Fruit fly (Drosophila melanogaster) whole organism, embryonic: ENCODE measurements around the gene gro.
A peak's percentile ranks its signal among the peaks of the same experiment; 100 is the strongest.

ENCODE experiments used
- Adf1 ChIP-seq: fragments of 200-800 bp; sonication (Bioruptor generic); IDR thresholded peaks from 2 replicates; pipeline ENCODE4 v1.3.6; 2022; ENCODE audit warnings: missing biosample characterization, missing genetic modification characterization
- Asciz ChIP-seq: fragments of 200-800 bp; sonication (Bioruptor generic); optimal IDR thresholded peaks from 2 replicates; lab custom pipeline; 2017; ENCODE audit warnings: missing biosample characterization, mild to moderate bottlenecking, missing genetic modification characterization, missing genetic modification reagents
- B-H1 ChIP-seq: fragments of 200-800 bp; sonication (Bioruptor generic); IDR thresholded peaks from 3 replicates; pipeline ENCODE4 v1.3.6; 2022; ENCODE audit warnings: missing biosample characterization, missing genetic modification characterization
- BEAF-32 ChIP-seq: fragments of 200-800 bp; sonication (Bioruptor generic); optimal IDR thresholded peaks from 3 replicates; lab custom pipeline; 2017; ENCODE audit warnings: missing biosample characterization, missing genetic modification characterization, mild to moderate bottlenecking, moderate library complexity, missing genetic modification reagents
- CG10959 ChIP-seq: fragments of 200-800 bp; sonication (Bioruptor generic); IDR thresholded peaks from 2 replicates; pipeline ENCODE4 v1.3.6; 2022; ENCODE audit warnings: missing biosample characterization, missing genetic modification characterization
- CG12071 ChIP-seq: fragments of 200-800 bp; sonication (Bioruptor generic); optimal IDR thresholded peaks from 3 replicates; lab custom pipeline; 2018; ENCODE audit warnings: missing biosample characterization, mild to moderate bottlenecking, missing genetic modification characterization
- CG12299 ChIP-seq: fragments of 200-800 bp; sonication (Bioruptor generic); optimal IDR thresholded peaks from 2 replicates; lab custom pipeline; 2018; ENCODE audit warnings: missing biosample characterization, mild to moderate bottlenecking, missing genetic modification characterization
- CG15479 ChIP-seq: fragments of 200-800 bp; sonication (Bioruptor generic); optimal IDR thresholded peaks from 3 replicates; lab custom pipeline; 2019; ENCODE audit warnings: missing biosample characterization, mild to moderate bottlenecking, missing genetic modification characterization, moderate library complexity
- CG1792 ChIP-seq: fragments of 200-800 bp; sonication (Bioruptor generic); optimal IDR thresholded peaks from 2 replicates; lab custom pipeline; 2016; ENCODE audit warnings: missing biosample characterization, missing genetic modification characterization
- CG18476 ChIP-seq: fragments of 200-800 bp; sonication (Bioruptor generic); optimal IDR thresholded peaks from 2 replicates; lab custom pipeline; 2016; ENCODE audit warnings: missing biosample characterization, mild to moderate bottlenecking, missing genetic modification characterization
- CG18599 ChIP-seq: fragments of 200-800 bp; sonication (Bioruptor generic); optimal IDR thresholded peaks from 3 replicates; lab custom pipeline; 2017; ENCODE audit warnings: missing biosample characterization, missing genetic modification characterization, mild to moderate bottlenecking, moderate library complexity, missing genetic modification reagents
- CG2712 ChIP-seq: fragments of 200-800 bp; optimal IDR thresholded peaks from 3 replicates; lab custom pipeline; 2019; ENCODE audit warnings: missing biosample characterization, mild to moderate bottlenecking, missing genetic modification characterization, moderate library complexity
- CG31365 ChIP-seq: fragments of 200-800 bp; sonication (Bioruptor generic); optimal IDR thresholded peaks from 2 replicates; lab custom pipeline; 2018; ENCODE audit warnings: missing biosample characterization, mild to moderate bottlenecking, missing genetic modification characterization
- CG32767 ChIP-seq: fragments of 200-800 bp; sonication (Bioruptor generic); IDR thresholded peaks from 2 replicates; pipeline ENCODE4 v1.3.6; 2022; ENCODE audit warnings: missing biosample characterization, missing genetic modification characterization
- CG32772 ChIP-seq: fragments of 200-800 bp; sonication (Bioruptor generic); IDR thresholded peaks from 2 replicates; pipeline ENCODE4 v1.3.6; 2022; ENCODE audit warnings: missing biosample characterization, missing genetic modification characterization
- CG3726 ChIP-seq: fragments of 200-800 bp; sonication (Bioruptor generic); IDR thresholded peaks from 3 replicates; pipeline ENCODE4, ENCODE4 v1.3.6; 2022; ENCODE audit warnings: missing biosample characterization, missing genetic modification characterization
- CG3995 ChIP-seq: fragments of 200-800 bp; sonication (Bioruptor generic); optimal IDR thresholded peaks from 3 replicates; lab custom pipeline; 2016; ENCODE audit warnings: missing biosample characterization, missing genetic modification characterization
- CG6689 ChIP-seq: fragments of 200-800 bp; sonication (Bioruptor generic); IDR thresholded peaks from 2 replicates; pipeline ENCODE4 v1.3.6; 2022; ENCODE audit warnings: missing biosample characterization, missing genetic modification characterization
- CG6765 ChIP-seq: fragments of 200-800 bp; sonication (Bioruptor generic); optimal IDR thresholded peaks from 3 replicates; lab custom pipeline; 2017; ENCODE audit warnings: missing biosample characterization, mild to moderate bottlenecking, missing genetic modification characterization
- CG7786 ChIP-seq: fragments of 200-800 bp; sonication (Bioruptor generic); optimal IDR thresholded peaks from 2 replicates; lab custom pipeline; 2016; ENCODE audit warnings: missing biosample characterization, missing genetic modification characterization
- CG7928 ChIP-seq: fragments of 200-800 bp; sonication (Bioruptor generic); optimal IDR thresholded peaks from 2 replicates; lab custom pipeline; 2017; ENCODE audit warnings: missing biosample characterization, mild to moderate bottlenecking, missing genetic modification characterization
- CG7963 ChIP-seq: fragments of 200-800 bp; sonication (Bioruptor generic); IDR thresholded peaks from 3 replicates; pipeline ENCODE4 v1.3.6; 2022; ENCODE audit warnings: missing biosample characterization, missing genetic modification characterization; ENCODE audit not compliant: partially characterized antibody
- CG8089 ChIP-seq: fragments of 200-800 bp; sonication (Bioruptor generic); optimal IDR thresholded peaks from 3 replicates; lab custom pipeline; 2016; ENCODE audit warnings: missing biosample characterization, missing genetic modification characterization
- CG8281 ChIP-seq: fragments of 200-800 bp; sonication (Bioruptor generic); optimal IDR thresholded peaks from 2 replicates; lab custom pipeline; 2018; ENCODE audit warnings: missing biosample characterization, mild to moderate bottlenecking, missing genetic modification characterization, moderate library complexity
- Dbx ChIP-seq: fragments of 200-800 bp; sonication (Bioruptor generic); IDR thresholded peaks from 3 replicates; pipeline ENCODE4 v1.3.6; 2022; ENCODE audit warnings: missing biosample characterization, missing genetic modification characterization
- Dref ChIP-seq: fragments of 200-800 bp; sonication (Bioruptor generic); IDR thresholded peaks from 2 replicates; pipeline ENCODE4 v1.3.6; 2022; ENCODE audit warnings: missing biosample characterization, missing genetic modification characterization
- E2f1 ChIP-seq: fragments of 200-800 bp; sonication (Bioruptor generic); IDR thresholded peaks from 2 replicates; pipeline ENCODE4 v1.3.6; 2022; ENCODE audit warnings: missing biosample characterization, missing genetic modification characterization
- Gsc ChIP-seq: fragments of 200-800 bp; sonication (Bioruptor generic); IDR thresholded peaks from 2 replicates; pipeline ENCODE4 v1.3.6; 2022; ENCODE audit warnings: missing biosample characterization, missing genetic modification characterization
- H2.0 ChIP-seq: fragments of 200-800 bp; sonication (Bioruptor generic); IDR thresholded peaks from 2 replicates; pipeline ENCODE4 v1.3.6; 2022; ENCODE audit warnings: missing biosample characterization, missing genetic modification characterization
- HLH54F ChIP-seq: fragments of 200-800 bp; sonication (Bioruptor generic); optimal IDR thresholded peaks from 3 replicates; lab custom pipeline; 2016; ENCODE audit warnings: missing biosample characterization, missing genetic modification characterization
- Hmr ChIP-seq: fragments of 200-800 bp; sonication (Bioruptor generic); optimal IDR thresholded peaks from 3 replicates; lab custom pipeline; 2017; ENCODE audit warnings: mild to moderate bottlenecking, missing biosample characterization, missing genetic modification reagents, missing genetic modification characterization
- Med ChIP-seq: fragments of 200-800 bp; sonication (Bioruptor generic); peaks from one replicate; lab custom pipeline; 2016; ENCODE audit warnings: missing biosample characterization, missing genetic modification characterization, mild to moderate bottlenecking, inconsistent platforms, moderate library complexity
- Myb ChIP-seq: fragments of 200-800 bp; sonication (Bioruptor generic); optimal IDR thresholded peaks from 2 replicates; lab custom pipeline; 2016; ENCODE audit warnings: missing biosample characterization, missing genetic modification characterization
- NFAT ChIP-seq: fragments of 200-800 bp; sonication (Bioruptor generic); IDR thresholded peaks from 2 replicates; pipeline ENCODE4 v1.3.6; 2022; ENCODE audit warnings: missing biosample characterization, missing genetic modification characterization
- Taf1 ChIP-seq: fragments of 200-800 bp; sonication (Bioruptor generic); IDR thresholded peaks from 2 replicates; pipeline ENCODE4 v1.3.6; 2022; ENCODE audit warnings: missing biosample characterization, missing genetic modification characterization
- abd-A ChIP-seq: fragments of 200-800 bp; sonication (Bioruptor generic); optimal IDR thresholded peaks from 3 replicates; lab custom pipeline; 2019; ENCODE audit warnings: missing biosample characterization, mild to moderate bottlenecking, missing genetic modification characterization, moderate library complexity
- aop ChIP-seq: fragments of 200-800 bp; sonication (Bioruptor generic); IDR thresholded peaks from 2 replicates; pipeline ENCODE4 v1.3.6; 2022; ENCODE audit warnings: missing biosample characterization, missing genetic modification characterization
- bsh ChIP-seq, 2 experiments: fragments of 200-800 bp; sonication (Bioruptor generic); optimal IDR thresholded peaks; 2 replicates each; lab custom pipeline; 2017 to 2018; ENCODE audit warnings: mild to moderate bottlenecking in 2 of 2, missing biosample characterization in 2 of 2, missing genetic modification characterization in 2 of 2, moderate library complexity in 1 of 2
- dan ChIP-seq: fragments of 200-800 bp; sonication (Bioruptor generic); IDR thresholded peaks from 2 replicates; pipeline ENCODE4 v1.3.6; 2022; ENCODE audit warnings: missing biosample characterization, missing genetic modification characterization
- ewg ChIP-seq: fragments of 200-800 bp; sonication (Bioruptor generic); optimal IDR thresholded peaks from 3 replicates; lab custom pipeline; 2017; ENCODE audit warnings: mild to moderate bottlenecking, missing biosample characterization, missing genetic modification reagents, missing genetic modification characterization
- ham ChIP-seq: fragments of 200-800 bp; sonication (Bioruptor generic); IDR thresholded peaks from 2 replicates; pipeline ENCODE4 v1.3.6; 2022; ENCODE audit warnings: missing biosample characterization, missing genetic modification characterization
- insv ChIP-seq, 2 experiments: fragments of 200-800 bp; sonication (Bioruptor generic); optimal IDR thresholded peaks; 3 replicates each; lab custom pipeline; 2016 to 2018; ENCODE audit warnings: missing biosample characterization in 2 of 2, missing genetic modification characterization in 2 of 2
- lbe ChIP-seq: fragments of 200-800 bp; sonication (Bioruptor generic); optimal IDR thresholded peaks from 2 replicates; lab custom pipeline; 2016; ENCODE audit warnings: missing biosample characterization, mild to moderate bottlenecking, missing genetic modification characterization
- mam ChIP-seq: fragments of 200-800 bp; sonication (Bioruptor generic); optimal IDR thresholded peaks from 3 replicates; lab custom pipeline; 2016; ENCODE audit warnings: missing biosample characterization, missing genetic modification characterization
- oc ChIP-seq: fragments of 200-800 bp; sonication (Bioruptor generic); optimal IDR thresholded peaks from 2 replicates; lab custom pipeline; 2018; ENCODE audit warnings: missing biosample characterization, mild to moderate bottlenecking, missing genetic modification characterization, moderate library complexity
- peb ChIP-seq: fragments of 200-800 bp; sonication (Bioruptor generic); IDR thresholded peaks from 2 replicates; pipeline ENCODE4 v1.3.6; 2022; ENCODE audit warnings: missing biosample characterization, missing genetic modification characterization
- pita ChIP-seq: fragments of 200-800 bp; sonication (Bioruptor generic); optimal IDR thresholded peaks from 2 replicates; lab custom pipeline; 2017; ENCODE audit warnings: missing biosample characterization, mild to moderate bottlenecking, missing genetic modification characterization
- seq ChIP-seq: fragments of 200-800 bp; sonication (Bioruptor generic); IDR thresholded peaks from 2 replicates; pipeline ENCODE4 v1.3.6; 2022; ENCODE audit warnings: missing biosample characterization, missing genetic modification characterization
- tio ChIP-seq: fragments of 200-800 bp; sonication (Bioruptor generic); optimal IDR thresholded peaks from 2 replicates; lab custom pipeline; 2017; ENCODE audit warnings: missing biosample characterization, missing genetic modification characterization, inconsistent platforms
- unc-4 ChIP-seq: fragments of 200-800 bp; sonication (Bioruptor generic); IDR thresholded peaks from 2 replicates; pipeline ENCODE4 v1.3.6; 2022; ENCODE audit warnings: missing biosample characterization, missing genetic modification characterization; ENCODE audit not compliant: partially characterized antibody
- vvl ChIP-seq: fragments of 200-800 bp; sonication (Bioruptor generic); IDR thresholded peaks from 2 replicates; pipeline ENCODE4 v1.3.6; 2022; ENCODE audit warnings: missing biosample characterization, missing genetic modification characterization
- yki ChIP-seq: fragments of >200 bp; optimal IDR thresholded peaks from 3 replicates; lab custom pipeline; 2018
- z ChIP-seq: fragments of 200-800 bp; sonication (Bioruptor generic); IDR thresholded peaks from 3 replicates; pipeline ENCODE4 v1.3.6; 2022; ENCODE audit warnings: missing biosample characterization, missing genetic modification characterization

The gro gene

DNA sequence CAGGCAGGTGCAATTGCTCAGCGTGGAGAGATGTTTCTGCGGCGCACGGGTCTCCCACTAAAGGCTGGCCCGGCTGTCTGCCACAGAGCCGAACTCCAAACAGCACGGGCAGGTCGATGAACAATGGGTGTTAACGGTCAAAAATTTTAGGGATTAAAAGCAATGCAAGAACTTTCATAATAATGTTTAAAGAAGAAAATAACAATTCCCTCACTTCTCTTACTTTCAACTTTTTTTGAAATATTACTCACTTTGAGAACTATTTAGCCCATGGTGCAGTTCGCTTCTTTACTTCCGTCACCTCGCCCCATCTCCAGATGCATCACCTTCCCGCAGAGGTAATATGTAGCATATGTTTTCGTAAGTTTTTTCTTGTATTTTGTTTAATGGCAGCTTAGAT is 30.9 kb downstream of the gro start (continued):
- TF ChIP-seq Hmr (GFP tag; lab: Kevin White, UChicago) (no peak), Asciz (GFP tag; lab: Kevin White, UChicago) (no peak), CG6765 (GFP tag; lab: Kevin White, UChicago) (no peak), dan (GFP tag; lab: Robert Waterston, UW) (no peak), NFAT (GFP tag; lab: Robert Waterston, UW) (no peak), B-H1 (no peak), CG15479 (GFP tag; lab: Kevin White, UChicago) (no peak), seq (GFP tag; lab: Robert Waterston, UW) (no peak), CG2712 (tag; lab: Kevin White, UChicago) (peak; percentile 41), CG3995 (GFP tag; lab: Kevin White, UChicago) (no peak), abd-A (tag; lab: Kevin White, UChicago) (no peak), CG18599 (no peak), CG3726 (GFP tag; lab: Robert Waterston, UW) (no peak), ham (no peak), Myb (no peak), z (no peak), aop (GFP tag; lab: Robert Waterston, UW) (no peak), Gsc (GFP tag; lab: Robert Waterston, UW) (no peak), lbe (GFP tag; lab: Kevin White, UChicago) (peak; percentile 11), CG31365 (no peak), Adf1 (GFP tag; lab: Robert Waterston, UW) (no peak), Dbx (no peak), CG7928 (no peak), CG6689 (GFP tag; lab: Robert Waterston, UW) (peak; percentile 57), CG8281 (no peak), CG12071 (GFP tag; lab: Kevin White, UChicago) (no peak), bsh (GFP tag; optimal IDR thresholded peaks at IDR 0.05; lab: Kevin White, UChicago) (peak; percentile 51 to 72), CG18476 (GFP tag; lab: Kevin White, UChicago) (no peak), peb (GFP tag; lab: Robert Waterston, UW) (peak; percentile 35; the same call in 1 of the 2 replicates), mam (GFP tag; lab: Kevin White, UChicago) (no peak), CG32772 (GFP tag; lab: Robert Waterston, UW) (no peak), ewg (GFP tag; lab: Kevin White, UChicago) (peak; percentile 16), CG7786 (GFP tag; lab: Kevin White, UChicago) (no peak), tio (GFP tag; lab: Kevin White, UChicago) (no peak), H2.0 (GFP tag; lab: Robert Waterston, UW) (0 out of 2 replicates have a peak, but pooled peaks have one; percentile 16), CG1792 (no peak), HLH54F (no peak), Med (no peak), vvl (peak; percentile 80), yki (lab: Kevin White, UChicago) (no peak), CG12299 (tag; lab: Kevin White, UChicago) (no peak), CG7963 (GFP tag; lab: Robert Waterston, UW) (no peak), pita (GFP tag; lab: Kevin White, UChicago) (no peak), BEAF-32 (GFP tag; lab: Kevin White, UChicago) (no peak), unc-4 (GFP tag; lab: Robert Waterston, UW) (no peak), E2f1 (peak; percentile 29; the same call in 1 of the 2 replicates), CG8089 (no peak), insv (GFP tag; optimal IDR thresholded peaks at IDR 0.05; lab: Kevin White, UChicago) (no peak), CG32767 (GFP tag; lab: Robert Waterston, UW) (no peak), Dref (GFP tag; lab: Robert Waterston, UW) (no peak), Taf1 (no peak), CG10959 (no peak), oc (tag; lab: Kevin White, UChicago) (no peak)
